Worm (Caenorhabditis elegans): ENCODE measurements around the gene F02H6.7.

- TF ChIP-seq ztf-11 (tag; optimal IDR thresholded peaks at IDR 0.05), result no peak
- no peak for TF ChIP-seq snpc-4 (tag; optimal IDR thresholded peaks at IDR 0.05)
- TF ChIP-seq fos-1 (tag; optimal IDR thresholded peaks at IDR 0.05), result no peak
- TF ChIP-seq pqm-1 (tag; optimal IDR thresholded peaks at IDR 0.05), result no peak
- peak; percentile 34 for TF ChIP-seq tbx-2 (tag; optimal IDR thresholded peaks at IDR 0.05)
- no peak for TF ChIP-seq mep-1 (tag; optimal IDR thresholded peaks at IDR 0.05)
- TF ChIP-seq nhr-12 (tag; optimal IDR thresholded peaks at IDR 0.05), result no peak
- TF ChIP-seq nhr-71 (tag; optimal IDR thresholded peaks at IDR 0.05), result peak; percentile 60
- TF ChIP-seq nhr-20 (tag; optimal IDR thresholded peaks at IDR 0.05), result no peak
- peak; percentile 54 for TF ChIP-seq nhr-47 (tag; optimal IDR thresholded peaks at IDR 0.05)
- TF ChIP-seq nhr-237 (tag; optimal IDR thresholded peaks at IDR 0.05), result no peak
These were observed 44.6 kb upstream of the F02H6.7 start for ce11 chrIV:14272561-14272960.
